Fruit fly (Drosophila melanogaster): ENCODE results near the gene Galt.
A peak's percentile ranks its signal among the peaks of the same experiment; 100 is the strongest.

The Galt gene

dm6 chr2L:6647103-6647711 lies 20.6 kb downstream of the Galt start (continued):
- peak; percentile 59; the same call in 1 of the 3 replicates for TF ChIP-seq CG6791 (GFP tag; IDR thresholded peaks at IDR 0.05; ENCODE audit: partially characterized antibody)
- TF ChIP-seq CG9932 (GFP tag; IDR thresholded peaks at IDR 0.05), result peak; percentile 92
- no peak for TF ChIP-seq CG8478 (optimal IDR thresholded peaks at IDR 0.05)
- TF ChIP-seq CG13894 (tag; optimal IDR thresholded peaks at IDR 0.05), result peak; percentile 90
- peak; percentile 52 for TF ChIP-seq pfk (GFP tag; optimal IDR thresholded peaks at IDR 0.05)
- TF ChIP-seq E2f1 (GFP tag; IDR thresholded peaks at IDR 0.05), result peak; percentile 97
- peak in 1 of 3 experiments; percentile 94 for TF ChIP-seq Stat92E (GFP tag; optimal IDR thresholded peaks at IDR 0.05)
- peak; percentile 94 for TF ChIP-seq CG11093 (GFP tag; IDR thresholded peaks at IDR 0.05)
- TF ChIP-seq CG43689 (GFP tag; IDR thresholded peaks at IDR 0.05), result peak; percentile 93
- TF ChIP-seq bowl (GFP tag; IDR thresholded peaks at IDR 0.05), result peak; percentile 95
- 0 out of 2 replicates have a peak, but pooled peaks have one; percentile 26 for TF ChIP-seq ato (GFP tag; IDR thresholded peaks at IDR 0.05; ENCODE audit: partially characterized antibody)
- peak; percentile 37; the same call in 1 of the 4 replicates for TF ChIP-seq Dll (GFP tag; IDR thresholded peaks at IDR 0.05; ENCODE audit: partially characterized antibody)
- peak; percentile 98 for TF ChIP-seq CG2120 (GFP tag; optimal IDR thresholded peaks at IDR 0.05)
- TF ChIP-seq eyg (GFP tag; optimal IDR thresholded peaks at IDR 0.05), result peak; percentile 97
- TF ChIP-seq CG17829 (tag; optimal IDR thresholded peaks at IDR 0.05), result peak; percentile 99
- no peak for TF ChIP-seq usp (GFP tag; optimal IDR thresholded peaks at IDR 0.05)
- peak; percentile 96 for TF ChIP-seq Rx (GFP tag; IDR thresholded peaks at IDR 0.05)
- peak; percentile 94 for TF ChIP-seq Neu2 (GFP tag; optimal IDR thresholded peaks at IDR 0.05; ENCODE audit: borderline replicate concordance)
- TF ChIP-seq dan (GFP tag; IDR thresholded peaks at IDR 0.05), result peak; percentile 88
- peak; percentile 86 for TF ChIP-seq CG15073 (GFP tag; optimal IDR thresholded peaks at IDR 0.05)
- TF ChIP-seq YL-1 (GFP tag; optimal IDR thresholded peaks at IDR 0.05), result peak; percentile 96
- peak; percentile 78 for TF ChIP-seq CTCF (GFP tag; optimal IDR thresholded peaks at IDR 0.05)
- peak; percentile 94 for TF ChIP-seq gsb (GFP tag; IDR thresholded peaks at IDR 0.05)
- TF ChIP-seq CG7928 (GFP tag; optimal IDR thresholded peaks at IDR 0.05), result peak; percentile 76
- peak; percentile 75 for TF ChIP-seq Sry-β (GFP tag; optimal IDR thresholded peaks at IDR 0.05)
- peak; percentile 98 for TF ChIP-seq CG7556 (GFP tag; optimal IDR thresholded peaks at IDR 0.05)
- TF ChIP-seq Mrtf (GFP tag; IDR thresholded peaks at IDR 0.05), result peak; percentile 94
- TF ChIP-seq CG8924 (tag; optimal IDR thresholded peaks at IDR 0.05), result peak; percentile 99
- peak; percentile 97 for TF ChIP-seq CrebB (tag; optimal IDR thresholded peaks at IDR 0.05)
- peak; percentile 90 for TF ChIP-seq sr (GFP tag; IDR thresholded peaks at IDR 0.05)
- TF ChIP-seq pnt (GFP tag; optimal IDR thresholded peaks at IDR 0.05), result peak; percentile 97
- peak; percentile 98 for TF ChIP-seq CG11504 (tag; optimal IDR thresholded peaks at IDR 0.05)
- peak; percentile 92 for TF ChIP-seq dimm (GFP tag; IDR thresholded peaks at IDR 0.05)
- TF ChIP-seq NC2β (GFP tag; optimal IDR thresholded peaks at IDR 0.05), result peak; percentile 99
- TF ChIP-seq p53 (GFP tag; optimal IDR thresholded peaks at IDR 0.05), result peak; percentile 95
- peak; percentile 89 for TF ChIP-seq exex (tag; optimal IDR thresholded peaks at IDR 0.05)
- TF ChIP-seq Oli (tag; optimal IDR thresholded peaks at IDR 0.05), result peak; percentile 99
- TF ChIP-seq nmo (GFP tag; optimal IDR thresholded peaks at IDR 0.05), result peak; percentile 98
- peak; percentile 98 for TF ChIP-seq CG18476 (GFP tag; optimal IDR thresholded peaks at IDR 0.05)
- peak; percentile 97 for TF ChIP-seq psq (GFP tag; optimal IDR thresholded peaks at IDR 0.05)
- peak; percentile 99 for TF ChIP-seq CG2678 (tag; optimal IDR thresholded peaks at IDR 0.05)
- peak; percentile 94 for TF ChIP-seq wdn (GFP tag; IDR thresholded peaks at IDR 0.05)
- peak; percentile 85 for TF ChIP-seq CG14965 (GFP tag; optimal IDR thresholded peaks at IDR 0.05; ENCODE audit: borderline replicate concordance)
- TF ChIP-seq CG2889 (GFP tag; IDR thresholded peaks at IDR 0.05), result peak; percentile 93
- peak; percentile 97 for TF ChIP-seq ara (GFP tag; IDR thresholded peaks at IDR 0.05)
- TF ChIP-seq sens (GFP tag), result peak; percentile 100
- TF ChIP-seq Myb (GFP tag; optimal IDR thresholded peaks at IDR 0.05), result peak; percentile 90
- TF ChIP-seq gsb-n (tag; optimal IDR thresholded peaks at IDR 0.05), result peak; percentile 99
- TF ChIP-seq lbe (GFP tag; optimal IDR thresholded peaks at IDR 0.05), result peak; percentile 86
- TF ChIP-seq amos (GFP tag; IDR thresholded peaks at IDR 0.05; ENCODE audit: partially characterized antibody), result no peak; the same call in 1 of the 2 replicates
- peak; percentile 97 for TF ChIP-seq CG32532 (GFP tag; IDR thresholded peaks at IDR 0.05)

Data from whole organism, embryonic.